Fruit fly (Drosophila melanogaster) whole organism, embryonic: ENCODE data around the gene CG12947.
A peak's percentile ranks its signal among the peaks of the same experiment; 100 is the strongest.

ENCODE experiments used
- CG10979 ChIP-seq: fragments of 200-800 bp; sonication (Bioruptor generic); optimal IDR thresholded peaks from 2 replicates; lab custom pipeline; 2018; ENCODE audit warnings: missing biosample characterization, mild to moderate bottlenecking, missing genetic modification characterization, moderate library complexity
- CG12155 ChIP-seq: fragments of 200-800 bp; sonication (Bioruptor generic); optimal IDR thresholded peaks from 3 replicates; lab custom pipeline; 2016; ENCODE audit warnings: missing biosample characterization, missing genetic modification characterization
- CG12219 ChIP-seq: fragments of 200-800 bp; sonication (Bioruptor generic); optimal IDR thresholded peaks from 3 replicates; lab custom pipeline; 2018; ENCODE audit warnings: missing biosample characterization, mild to moderate bottlenecking, missing genetic modification characterization
- CG14667 ChIP-seq: fragments of 200-800 bp; sonication (Bioruptor generic); IDR thresholded peaks from 2 replicates; pipeline ENCODE4 v1.3.6; 2022; ENCODE audit warnings: missing biosample characterization, missing genetic modification characterization
- CG1602 ChIP-seq: fragments of 200-800 bp; sonication (Bioruptor generic); optimal IDR thresholded peaks from 3 replicates; lab custom pipeline; 2016; ENCODE audit warnings: missing biosample characterization, missing genetic modification characterization
- CG17186 ChIP-seq: fragments of 200-800 bp; sonication (Bioruptor generic); optimal IDR thresholded peaks from 3 replicates; lab custom pipeline; 2017; ENCODE audit warnings: missing biosample characterization, missing genetic modification reagents, missing genetic modification characterization
- CG17328 ChIP-seq: fragments of 200-800 bp; sonication (Bioruptor generic); IDR thresholded peaks from 2 replicates; pipeline ENCODE4 v1.3.6; 2022; ENCODE audit warnings: missing biosample characterization, missing genetic modification characterization
- CG17912 ChIP-seq: fragments of 200-800 bp; sonication (Bioruptor generic); optimal IDR thresholded peaks from 2 replicates; lab custom pipeline; 2018; ENCODE audit warnings: missing biosample characterization, mild to moderate bottlenecking, missing genetic modification characterization
- CG18011 ChIP-seq: fragments of 200-800 bp; sonication (Bioruptor generic); optimal IDR thresholded peaks from 2 replicates; lab custom pipeline; 2017; ENCODE audit warnings: missing biosample characterization, missing genetic modification characterization, mild to moderate bottlenecking, moderate library complexity, missing genotype
- CG18599 ChIP-seq: fragments of 200-800 bp; sonication (Bioruptor generic); optimal IDR thresholded peaks from 3 replicates; lab custom pipeline; 2017; ENCODE audit warnings: missing biosample characterization, missing genetic modification characterization, mild to moderate bottlenecking, moderate library complexity, missing genetic modification reagents
- CG2712 ChIP-seq: fragments of 200-800 bp; optimal IDR thresholded peaks from 3 replicates; lab custom pipeline; 2019; ENCODE audit warnings: missing biosample characterization, mild to moderate bottlenecking, missing genetic modification characterization, moderate library complexity
- CG33213 ChIP-seq: fragments of 200-800 bp; sonication (Bioruptor generic); optimal IDR thresholded peaks from 3 replicates; lab custom pipeline; 2016; ENCODE audit warnings: missing biosample characterization, missing genetic modification characterization
- CG3407 ChIP-seq: fragments of 200-800 bp; sonication (Bioruptor generic); optimal IDR thresholded peaks from 2 replicates; lab custom pipeline; 2018; ENCODE audit warnings: missing biosample characterization, mild to moderate bottlenecking, missing genetic modification characterization
- CG34422 ChIP-seq: fragments of 200-800 bp; sonication (Bioruptor generic); IDR thresholded peaks from 3 replicates; pipeline ENCODE4 v1.3.6; 2022; ENCODE audit warnings: missing biosample characterization, missing genetic modification characterization
- CG4360 ChIP-seq: fragments of 200-800 bp; sonication (Bioruptor generic); IDR thresholded peaks from 2 replicates; pipeline ENCODE4 v1.3.6; 2022; ENCODE audit warnings: missing biosample characterization, missing genetic modification characterization
- CG43689 ChIP-seq: fragments of 200-800 bp; sonication (Bioruptor generic); IDR thresholded peaks from 2 replicates; pipeline ENCODE4 v1.3.6; 2022; ENCODE audit warnings: missing biosample characterization, missing genetic modification characterization
- CG4404 ChIP-seq: fragments of 200-800 bp; sonication (Bioruptor generic); IDR thresholded peaks from 2 replicates; pipeline ENCODE4 v1.3.6; 2022; ENCODE audit warnings: missing biosample characterization, missing genetic modification characterization
- CG7271 ChIP-seq: fragments of 200-800 bp; sonication (Bioruptor generic); optimal IDR thresholded peaks from 2 replicates; lab custom pipeline; 2018; ENCODE audit warnings: missing biosample characterization, mild to moderate bottlenecking, missing genetic modification characterization, moderate library complexity
- CG7372 ChIP-seq: fragments of 200-800 bp; sonication (Bioruptor generic); IDR thresholded peaks from 2 replicates; pipeline ENCODE4 v1.3.6; 2022; ENCODE audit warnings: missing biosample characterization, missing genetic modification characterization
- CG7928 ChIP-seq: fragments of 200-800 bp; sonication (Bioruptor generic); optimal IDR thresholded peaks from 2 replicates; lab custom pipeline; 2017; ENCODE audit warnings: missing biosample characterization, mild to moderate bottlenecking, missing genetic modification characterization
- CG7963 ChIP-seq: fragments of 200-800 bp; sonication (Bioruptor generic); IDR thresholded peaks from 3 replicates; pipeline ENCODE4 v1.3.6; 2022; ENCODE audit warnings: missing biosample characterization, missing genetic modification characterization; ENCODE audit not compliant: partially characterized antibody
- CG9437 ChIP-seq: fragments of 200-800 bp; sonication (Bioruptor generic); optimal IDR thresholded peaks from 2 replicates; lab custom pipeline; 2018; ENCODE audit warnings: missing biosample characterization, mild to moderate bottlenecking, missing genetic modification characterization
- CG9817 ChIP-seq: fragments of 200-800 bp; sonication (Bioruptor generic); optimal IDR thresholded peaks from 2 replicates; lab custom pipeline; 2018; ENCODE audit warnings: missing biosample characterization, mild to moderate bottlenecking, missing genetic modification characterization, moderate library complexity
- Dref ChIP-seq: fragments of 200-800 bp; sonication (Bioruptor generic); IDR thresholded peaks from 2 replicates; pipeline ENCODE4 v1.3.6; 2022; ENCODE audit warnings: missing biosample characterization, missing genetic modification characterization
- Fer2 ChIP-seq: fragments of 200-800 bp; sonication (Bioruptor generic); optimal IDR thresholded peaks from 2 replicates; lab custom pipeline; 2018; ENCODE audit warnings: missing biosample characterization, mild to moderate bottlenecking, missing genetic modification characterization, moderate library complexity
- HLH54F ChIP-seq: fragments of 200-800 bp; sonication (Bioruptor generic); optimal IDR thresholded peaks from 3 replicates; lab custom pipeline; 2016; ENCODE audit warnings: missing biosample characterization, missing genetic modification characterization
- Hr39 ChIP-seq: fragments of >200 bp; optimal IDR thresholded peaks from 2 replicates; lab custom pipeline; 2017
- Hsf ChIP-seq: fragments of 200-800 bp; sonication (Bioruptor generic); optimal IDR thresholded peaks from 3 replicates; lab custom pipeline; 2016; ENCODE audit warnings: missing biosample characterization, missing genetic modification characterization
- PHDP ChIP-seq: fragments of 200-800 bp; sonication (Bioruptor generic); optimal IDR thresholded peaks from 3 replicates; lab custom pipeline; 2018; ENCODE audit warnings: missing biosample characterization, mild to moderate bottlenecking, missing genetic modification characterization, moderate library complexity
- TFAM ChIP-seq: fragments of 200-800 bp; sonication (Bioruptor generic); optimal IDR thresholded peaks from 2 replicates; lab custom pipeline; 2017; ENCODE audit warnings: missing biosample characterization, missing genetic modification characterization, inconsistent platforms
- Tbp ChIP-seq: fragments of >200 bp; optimal IDR thresholded peaks from 2 replicates; lab custom pipeline; 2018; ENCODE audit warnings: missing biosample characterization, missing genetic modification characterization
- ac ChIP-seq: fragments of 200-800 bp; sonication (Bioruptor generic); optimal IDR thresholded peaks from 3 replicates; lab custom pipeline; 2017; ENCODE audit warnings: missing biosample characterization, mild to moderate bottlenecking, missing genetic modification characterization
- corto ChIP-seq: fragments of 200-800 bp; sonication (Bioruptor generic); optimal IDR thresholded peaks from 2 replicates; lab custom pipeline; 2016; ENCODE audit warnings: missing biosample characterization, mild to moderate bottlenecking, missing genetic modification characterization, moderate library complexity
- eyg ChIP-seq: fragments of 200-800 bp; sonication (Bioruptor generic); optimal IDR thresholded peaks from 3 replicates; lab custom pipeline; 2016; ENCODE audit warnings: missing biosample characterization, missing genetic modification characterization
- fu2 ChIP-seq: fragments of 200-800 bp; sonication (Bioruptor generic); optimal IDR thresholded peaks from 2 replicates; lab custom pipeline; 2016; ENCODE audit warnings: missing biosample characterization, missing genetic modification characterization
- grn ChIP-seq: fragments of 200-800 bp; sonication (Bioruptor generic); optimal IDR thresholded peaks from 3 replicates; lab custom pipeline; 2017; ENCODE audit warnings: missing biosample characterization, missing genetic modification characterization
- ind ChIP-seq: fragments of 200-800 bp; sonication (Bioruptor generic); optimal IDR thresholded peaks from 3 replicates; lab custom pipeline; 2016; ENCODE audit warnings: missing biosample characterization, missing genetic modification characterization
- insv ChIP-seq, 2 experiments: fragments of 200-800 bp; sonication (Bioruptor generic); optimal IDR thresholded peaks; 3 replicates each; lab custom pipeline; 2016 to 2018; ENCODE audit warnings: missing biosample characterization in 2 of 2, missing genetic modification characterization in 2 of 2
- nerfin-1 ChIP-seq: fragments of 200-800 bp; sonication (Bioruptor generic); optimal IDR thresholded peaks from 3 replicates; lab custom pipeline; 2019; ENCODE audit warnings: missing biosample characterization, mild to moderate bottlenecking, missing genetic modification characterization, moderate library complexity
- peb ChIP-seq: fragments of 200-800 bp; sonication (Bioruptor generic); IDR thresholded peaks from 2 replicates; pipeline ENCODE4 v1.3.6; 2022; ENCODE audit warnings: missing biosample characterization, missing genetic modification characterization
- salm ChIP-seq: fragments of 200-800 bp; sonication (Bioruptor generic); optimal IDR thresholded peaks from 2 replicates; lab custom pipeline; 2018; ENCODE audit warnings: missing biosample characterization, mild to moderate bottlenecking, missing genetic modification characterization
- schlank ChIP-seq: fragments of 200-800 bp; sonication (Bioruptor generic); optimal IDR thresholded peaks from 2 replicates; lab custom pipeline; 2018; ENCODE audit warnings: missing biosample characterization, mild to moderate bottlenecking, missing genetic modification characterization
- seq ChIP-seq: fragments of 200-800 bp; sonication (Bioruptor generic); IDR thresholded peaks from 2 replicates; pipeline ENCODE4 v1.3.6; 2022; ENCODE audit warnings: missing biosample characterization, missing genetic modification characterization
- slbo ChIP-seq: fragments of 200-800 bp; sonication (Bioruptor generic); IDR thresholded peaks from 2 replicates; pipeline ENCODE4 v1.3.6; 2022; ENCODE audit warnings: missing biosample characterization, missing genetic modification characterization
- slou ChIP-seq: fragments of 200-800 bp; sonication (Bioruptor generic); optimal IDR thresholded peaks from 3 replicates; lab custom pipeline; 2016; ENCODE audit warnings: missing biosample characterization, missing genetic modification characterization
- slp2 ChIP-seq: fragments of 200-800 bp; sonication (Bioruptor generic); optimal IDR thresholded peaks from 2 replicates; lab custom pipeline; 2016; ENCODE audit warnings: missing biosample characterization, missing genetic modification characterization
- stwl ChIP-seq: fragments of 200-800 bp; sonication (Bioruptor generic); optimal IDR thresholded peaks from 3 replicates; lab custom pipeline; 2018; ENCODE audit warnings: missing biosample characterization, mild to moderate bottlenecking, missing genetic modification characterization, moderate library complexity
- sug ChIP-seq: fragments of 200-800 bp; optimal IDR thresholded peaks from 2 replicates; lab custom pipeline; 2019; ENCODE audit warnings: missing biosample characterization, mild to moderate bottlenecking, missing genetic modification characterization, moderate library complexity
- tll ChIP-seq, 2 experiments: fragments of 200-800 bp in 1 of 2; fragments of >200 bp in 1 of 2; sonication (Bioruptor generic) in 1 of 2; optimal IDR thresholded peaks; 2 replicates each; lab custom pipeline; 2017 to 2019; ENCODE audit warnings: missing biosample characterization in 2 of 2, missing genetic modification characterization in 2 of 2, mild to moderate bottlenecking in 1 of 2, moderate library complexity in 1 of 2
- tx ChIP-seq: fragments of 200-800 bp; sonication (Bioruptor generic); optimal IDR thresholded peaks from 2 replicates; lab custom pipeline; 2016; ENCODE audit warnings: missing biosample characterization, missing genetic modification characterization

The CG12947 gene

dm6 chr3R:9759360-9760191 lies 20.3 kb upstream of the CG12947 start, which contains the start of gene Mpi (continued):
- TF ChIP-seq PHDP = no peak
- TF ChIP-seq CG7928 = no peak
- peak; percentile 41 for TF ChIP-seq stwl (tag; lab: Kevin White, UChicago)
- TF ChIP-seq CG1602 (GFP tag; lab: Kevin White, UChicago) = peak; percentile 1
- no peak for TF ChIP-seq CG18011 (GFP tag; lab: Kevin White, UChicago)
- TF ChIP-seq CG10979 (tag; lab: Kevin White, UChicago) = peak; percentile 44
- no peak for TF ChIP-seq CG12155 (GFP tag; lab: Kevin White, UChicago)
- no peak for TF ChIP-seq slp2 (GFP tag; lab: Kevin White, UChicago)
- TF ChIP-seq CG14667 = no peak
- no peak for TF ChIP-seq CG17186 (GFP tag; lab: Kevin White, UChicago)
- TF ChIP-seq CG4404 (GFP tag; lab: Robert Waterston, UW) = no peak
- TF ChIP-seq Dref (GFP tag; lab: Robert Waterston, UW) = peak; percentile 62
- no peak for TF ChIP-seq peb
- 0 out of 3 replicates have a peak, but pooled peaks have one; percentile 30 for TF ChIP-seq CG34422 (GFP tag; lab: Robert Waterston, UW)
- peak; percentile 8 for TF ChIP-seq nerfin-1
- no peak for TF ChIP-seq Hr39 (lab: Kevin White, UChicago)
- TF ChIP-seq sug = peak; percentile 56
- peak; percentile 41 for TF ChIP-seq salm
- no peak for TF ChIP-seq CG3407 (GFP tag; lab: Kevin White, UChicago)
- TF ChIP-seq slbo (GFP tag; lab: Robert Waterston, UW) = peak; percentile 19; the same call in 1 of the 2 replicates
- TF ChIP-seq CG7271 = no peak
- TF ChIP-seq Hsf = peak; percentile 13
- TF ChIP-seq fu2 (GFP tag; lab: Kevin White, UChicago) = no peak
- TF ChIP-seq CG2712 = no peak
- no peak for TF ChIP-seq grn (GFP tag; lab: Kevin White, UChicago)
- no peak for TF ChIP-seq schlank (tag; lab: Kevin White, UChicago)
- peak; percentile 11 for TF ChIP-seq CG12219 (GFP tag; lab: Kevin White, UChicago)
- peak; percentile 7 for TF ChIP-seq ind
- no peak for TF ChIP-seq ac
- no peak for TF ChIP-seq CG17912 (GFP tag; lab: Kevin White, UChicago)
- TF ChIP-seq CG9817 (tag; lab: Kevin White, UChicago) = peak; percentile 8
- TF ChIP-seq CG4360 (GFP tag; lab: Robert Waterston, UW) = no peak
- no peak for TF ChIP-seq CG9437
- TF ChIP-seq HLH54F (GFP tag; lab: Kevin White, UChicago) = no peak
- TF ChIP-seq Fer2 (tag; lab: Kevin White, UChicago) = no peak
- TF ChIP-seq CG7372 (GFP tag; lab: Robert Waterston, UW) = no peak
- no peak for TF ChIP-seq CG33213 (GFP tag; lab: Kevin White, UChicago)
- no peak for TF ChIP-seq CG43689 (GFP tag; lab: Robert Waterston, UW)
- TF ChIP-seq CG17328 (GFP tag; lab: Robert Waterston, UW) = 0 out of 2 replicates have a peak, but pooled peaks have one; percentile 12
- no peak for TF ChIP-seq CG7963 (GFP tag; lab: Robert Waterston, UW)
- no peak for TF ChIP-seq tx
- TF ChIP-seq Tbp (GFP tag; lab: Kevin White, UChicago) = no peak
- TF ChIP-seq seq (GFP tag; lab: Robert Waterston, UW) = no peak; the same call in 1 of the 2 replicates
- no peak for TF ChIP-seq eyg (GFP tag; lab: Kevin White, UChicago)
- no peak for TF ChIP-seq corto
- no peak for TF ChIP-seq TFAM
- TF ChIP-seq insv (GFP tag; optimal IDR thresholded peaks at IDR 0.05; lab: Kevin White, UChicago) = no peak
- no peak for TF ChIP-seq CG18599 (GFP tag; lab: Kevin White, UChicago)
- no peak for TF ChIP-seq tll (GFP tag; optimal IDR thresholded peaks at IDR 0.05; lab: Kevin White, UChicago)
- TF ChIP-seq slou = no peak
